Worm (Caenorhabditis elegans) whole organism, midembryonic: Measurements from ENCODE around the gene sulp-8.

ENCODE experiments used
- T22C8.4 ChIP-seq: fragments of 200-800 bp; sonication (Bioruptor generic); IDR thresholded peaks from 2 replicates; pipeline ENCODE4 v1.3.6; 2022; ENCODE audit warnings: missing genetic modification characterization, missing compliant biosample characterization
- cog-1 ChIP-seq: sonication (generic microtip); optimal IDR thresholded peaks from 2 replicates; lab custom pipeline; 2016; ENCODE audit warnings: missing genetic modification characterization, missing compliant biosample characterization
- flt-1 ChIP-seq: fragments of 200-800 bp; sonication (Bioruptor generic); IDR thresholded peaks from 2 replicates; pipeline ENCODE4 v1.3.6; 2022; ENCODE audit warnings: missing genetic modification characterization, missing compliant biosample characterization
- klf-2 ChIP-seq: fragments of 200-800 bp; sonication (Bioruptor generic); conservative IDR thresholded peaks from 2 replicates; pipeline ENCODE4 v1.3.6; 2022; ENCODE audit warnings: missing genetic modification reagents, missing genetic modification characterization, missing compliant biosample characterization
- ref-1 ChIP-seq: fragments of 200-800 bp; sonication (Bioruptor generic); conservative IDR thresholded peaks from 2 replicates; pipeline ENCODE4 v1.3.6; 2022; ENCODE audit warnings: missing genetic modification reagents, missing genetic modification characterization, missing compliant biosample characterization

DNA sequence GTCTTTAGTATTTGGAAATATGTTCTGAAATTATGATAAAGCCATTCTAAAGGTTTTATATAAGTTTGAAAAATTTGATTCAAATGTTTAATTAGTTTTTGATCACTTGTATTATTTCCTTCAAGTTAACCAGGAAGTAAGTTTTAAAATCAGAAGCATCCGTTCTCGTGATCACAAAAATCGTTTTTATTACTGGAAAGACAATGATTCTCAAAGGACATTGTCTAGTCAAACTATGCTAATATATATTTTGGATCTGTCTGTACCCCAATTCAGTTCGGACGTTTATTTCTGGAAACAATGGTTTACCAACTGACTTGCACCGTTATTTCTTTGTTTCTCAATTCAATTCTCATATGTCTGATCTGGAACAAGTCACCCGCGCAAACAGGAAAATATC, 42.9 kb upstream of the sulp-8 start, which contains the start of gene str-188:
- TF ChIP-seq klf-2 (no peak), cog-1 (tag; lab: Kevin White, UChicago) (no peak), ref-1 (GFP tag; lab: Robert Waterston, UW) (no peak), T22C8.4 (GFP tag; lab: Robert Waterston, UW) (no peak), flt-1 (GFP tag; lab: Robert Waterston, UW) (no peak)
